Worm (Caenorhabditis elegans) whole organism, young adult: Measurements from ENCODE around the gene C18G1.7.
"Not testable (repeated sequence)": the region's sequence is repeated elsewhere in the genome, so short reads cannot be mapped to it uniquely, and the experiment has no call there.

Experiments used
- Y53G8AR.9 ChIP-seq: fragments of 200-800 bp; sonication (Bioruptor generic); conservative IDR thresholded peaks from 2 replicates; pipeline ENCODE4 v1.3.6; 2022; ENCODE audit warnings: missing genetic modification reagents, missing genetic modification characterization, missing compliant biosample characterization
- ama-1 ChIP-seq, 3 experiments: fragments of 150-350 bp in 1 of 3; sonication (generic microtip) in 2 of 3; optimal IDR thresholded peaks; 2 replicates each; lab custom pipeline; 2014 to 2018; ENCODE audit warnings: missing biosample characterization in 2 of 3, missing genetic modification characterization in 2 of 3, missing genetic modification reagents in 2 of 3
- ceh-91 ChIP-seq: fragments of 200-800 bp; sonication (Bioruptor generic); IDR thresholded peaks from 2 replicates; pipeline ENCODE4 v1.3.6; 2022; ENCODE audit warnings: missing genetic modification reagents, missing genetic modification characterization, missing compliant biosample characterization
- sptf-2 ChIP-seq: fragments of 200-800 bp; sonication (Bioruptor generic); optimal IDR thresholded peaks from 2 replicates; lab custom pipeline; 2018; ENCODE audit warnings: mild to moderate bottlenecking, missing genetic modification characterization, missing compliant biosample characterization

ce11 chrV:4767537-4767936 is 22.2 kb downstream of the C18G1.7 start:
- not testable (repeated sequence) for TF ChIP-seq sptf-2 (GFP tag; lab: Kevin White, UChicago); ama-1 (optimal IDR thresholded peaks at IDR 0.05; lab: Kevin White, UChicago); ama-1 (GFP tag; optimal IDR thresholded peaks at IDR 0.05; lab: Kevin White, UChicago); ceh-91; Y53G8AR.9 (GFP tag; lab: Robert Waterston, UW)
